Worm (Caenorhabditis elegans) whole organism, L4 larva: ENCODE measurements around the gene arx-2.

Experiments
- F49E8.2 ChIP-seq: sonication (generic microtip); optimal IDR thresholded peaks from 2 replicates; lab custom pipeline; 2016; ENCODE audit warnings: missing compliant biosample characterization, mild to moderate bottlenecking, missing genetic modification characterization, borderline replicate concordance
- T20F7.1 ChIP-seq: fragments of 200-800 bp; sonication (Bioruptor generic); optimal IDR thresholded peaks from 2 replicates; lab custom pipeline; 2018; ENCODE audit warnings: mild to moderate bottlenecking, missing genetic modification characterization, missing compliant biosample characterization
- Y48G9A.11 ChIP-seq: fragments of 200-800 bp; sonication (Bioruptor generic); IDR thresholded peaks from 2 replicates; pipeline ENCODE4 v1.3.6; 2022; ENCODE audit warnings: missing genetic modification reagents, missing genetic modification characterization, missing compliant biosample characterization
- ZK337.2 ChIP-seq: fragments of 200-800 bp; sonication (Bioruptor generic); IDR thresholded peaks from 2 replicates; pipeline ENCODE4 v1.3.6; 2022; ENCODE audit warnings: missing genetic modification reagents, missing genetic modification characterization, missing compliant biosample characterization
- ZK546.5 ChIP-seq, 2 experiments: sonication (generic microtip); optimal IDR thresholded peaks; 2 replicates each; lab custom pipeline; 2017; ENCODE audit warnings: missing biosample characterization in 2 of 2, missing genetic modification characterization in 2 of 2
- aha-1 ChIP-seq: fragments of 150-350 bp; peaks from one replicate; lab custom pipeline; 2014; ENCODE audit warnings: missing biosample characterization, missing genetic modification characterization
- aly-2 ChIP-seq: sonication (generic microtip); optimal IDR thresholded peaks from 2 replicates; lab custom pipeline; 2018; ENCODE audit warnings: missing biosample characterization, missing genetic modification characterization
- ama-1 ChIP-seq: fragments of 150-350 bp; optimal IDR thresholded peaks from 2 replicates; lab custom pipeline; 2014; ENCODE audit warnings: inconsistent platforms, mixed read lengths
- ceh-20 ChIP-seq: fragments of 200-800 bp; sonication (Bioruptor generic); IDR thresholded peaks from 2 replicates; pipeline ENCODE4 v1.3.6; 2022; ENCODE audit warnings: missing genetic modification reagents, missing genetic modification characterization, missing compliant biosample characterization
- ceh-82 ChIP-seq: sonication (generic microtip); optimal IDR thresholded peaks from 2 replicates; lab custom pipeline; 2017; ENCODE audit warnings: missing biosample characterization, missing genetic modification characterization
- cey-2 ChIP-seq: sonication (generic microtip); optimal IDR thresholded peaks from 3 replicates; lab custom pipeline; 2017; ENCODE audit warnings: missing genetic modification characterization, mild to moderate bottlenecking, missing compliant biosample characterization, antibody characterized with exemption, borderline replicate concordance; ENCODE audit not compliant: insufficient read depth
- ctbp-1 ChIP-seq: fragments of 200-800 bp; sonication (Bioruptor generic); IDR thresholded peaks from 2 replicates; pipeline ENCODE4 v1.3.6; 2022; ENCODE audit warnings: missing genetic modification reagents, missing genetic modification characterization, missing compliant biosample characterization
- daf-12 ChIP-seq: fragments of 150-350 bp; optimal IDR thresholded peaks from 2 replicates; lab custom pipeline; 2014; ENCODE audit warnings: missing biosample characterization, missing genetic modification reagents, missing genetic modification characterization
- daf-16 ChIP-seq, 3 experiments: sonication (generic microtip); optimal IDR thresholded peaks; 2 replicates each; lab custom pipeline; 2016 to 2017; ENCODE audit warnings: missing genetic modification characterization in 3 of 3, missing genetic modification reagents in 3 of 3, mild to moderate bottlenecking in 2 of 3, missing compliant biosample characterization in 2 of 3, missing biosample characterization in 1 of 3, moderate library complexity in 1 of 3
- daf-8 ChIP-seq: fragments of 200-800 bp; sonication (Bioruptor generic); IDR thresholded peaks from 2 replicates; pipeline ENCODE4 v1.3.6; 2022; ENCODE audit warnings: missing genetic modification characterization, missing compliant biosample characterization
- dmd-6 ChIP-seq: fragments of 200-800 bp; sonication (Bioruptor generic); IDR thresholded peaks from 2 replicates; pipeline ENCODE4 v1.3.6; 2022; ENCODE audit warnings: missing genetic modification reagents, missing genetic modification characterization, missing compliant biosample characterization
- dmd-9 ChIP-seq: fragments of 200-800 bp; sonication (Bioruptor generic); IDR thresholded peaks from 2 replicates; pipeline ENCODE4 v1.3.6; 2022; ENCODE audit warnings: missing genetic modification reagents, missing genetic modification characterization, missing compliant biosample characterization
- dve-1 ChIP-seq: sonication (generic microtip); optimal IDR thresholded peaks from 2 replicates; lab custom pipeline; 2017; ENCODE audit warnings: antibody characterized with exemption, mild to moderate bottlenecking, missing genetic modification characterization, missing compliant biosample characterization; ENCODE audit not compliant: insufficient read depth
- hif-1 ChIP-seq, 2 experiments: sonication (generic microtip); optimal IDR thresholded peaks; 2 replicates each; lab custom pipeline; 2016 to 2017; ENCODE audit warnings: missing compliant biosample characterization in 2 of 2, missing genetic modification characterization in 2 of 2, missing genetic modification reagents in 2 of 2, missing genotype in 2 of 2, mild to moderate bottlenecking in 1 of 2
- hlh-11 ChIP-seq: fragments of 200-800 bp; sonication (Bioruptor generic); optimal IDR thresholded peaks from 2 replicates; lab custom pipeline; 2018; ENCODE audit warnings: mild to moderate bottlenecking, missing genetic modification characterization, missing compliant biosample characterization
- hlh-30 ChIP-seq: sonication (generic microtip); optimal IDR thresholded peaks from 2 replicates; lab custom pipeline; 2017; ENCODE audit warnings: antibody characterized with exemption, mild to moderate bottlenecking, missing genetic modification characterization, missing compliant biosample characterization; ENCODE audit not compliant: insufficient read depth
- lin-15B ChIP-seq: fragments of 150-350 bp; sonication (generic microtip); optimal IDR thresholded peaks from 3 replicates; lab custom pipeline; 2014; ENCODE audit warnings: missing biosample characterization, missing genetic modification characterization
- mdl-1 ChIP-seq, 2 experiments: fragments of 150-350 bp in 1 of 2; sonication (generic microtip) in 1 of 2; optimal IDR thresholded peaks; 2 replicates each; lab custom pipeline; 2014 to 2017; ENCODE audit warnings: missing biosample characterization in 2 of 2, missing genetic modification characterization in 2 of 2
- mep-1 ChIP-seq: fragments of 150-350 bp; sonication (generic microtip); optimal IDR thresholded peaks from 3 replicates; lab custom pipeline; 2014; ENCODE audit warnings: missing biosample characterization, missing genetic modification characterization
- mes-2 ChIP-seq: sonication (generic microtip); optimal IDR thresholded peaks from 2 replicates; lab custom pipeline; 2016; ENCODE audit warnings: missing genotype, mild to moderate bottlenecking, missing genetic modification characterization, missing compliant biosample characterization; ENCODE audit not compliant: poor library complexity, severe bottlenecking
- mxl-2 ChIP-seq: fragments of 200-800 bp; sonication (Bioruptor generic); conservative IDR thresholded peaks from 2 replicates; pipeline ENCODE4 v1.3.6; 2022; ENCODE audit warnings: missing genetic modification reagents, missing genetic modification characterization, missing compliant biosample characterization
- mxl-3 ChIP-seq: fragments of 200-800 bp; sonication (Bioruptor generic); optimal IDR thresholded peaks from 2 replicates; lab custom pipeline; 2018; ENCODE audit warnings: mild to moderate bottlenecking, missing genetic modification characterization, missing compliant biosample characterization
- nhr-10 ChIP-seq: fragments of 150-350 bp; optimal IDR thresholded peaks from 2 replicates; lab custom pipeline; 2014; ENCODE audit warnings: missing biosample characterization, missing genetic modification characterization
- nhr-28 ChIP-seq: fragments of 150-350 bp; optimal IDR thresholded peaks from 2 replicates; lab custom pipeline; 2014; ENCODE audit warnings: missing biosample characterization, missing genetic modification characterization
- nhr-48 ChIP-seq: sonication (generic microtip); optimal IDR thresholded peaks from 2 replicates; lab custom pipeline; 2016; ENCODE audit warnings: mild to moderate bottlenecking, missing genetic modification characterization, missing compliant biosample characterization
- nhr-6 ChIP-seq: fragments of 150-350 bp; optimal IDR thresholded peaks from 2 replicates; lab custom pipeline; 2014; ENCODE audit warnings: missing biosample characterization, missing genetic modification characterization
- nhr-77 ChIP-seq: fragments of 150-350 bp; optimal IDR thresholded peaks from 2 replicates; lab custom pipeline; 2014; ENCODE audit warnings: missing biosample characterization, missing genetic modification characterization
- pha-4 ChIP-seq, 2 experiments: fragments of 150-350 bp in 1 of 2; fragments of 200-800 bp in 1 of 2; sonication (Bioruptor generic) in 1 of 2; IDR thresholded peaks in 1 of 2; optimal IDR thresholded peaks in 1 of 2; 2 replicates each; pipeline versions ENCODE4 v1.3.6 to Lab custom; 2014 to 2022; ENCODE audit warnings: missing genetic modification characterization in 2 of 2, missing genetic modification reagents in 2 of 2, missing biosample characterization in 1 of 2, missing compliant biosample characterization in 1 of 2
- php-3 ChIP-seq: fragments of 200-800 bp; sonication (Bioruptor generic); IDR thresholded peaks from 2 replicates; pipeline ENCODE4 v1.3.6; 2022; ENCODE audit warnings: missing genetic modification reagents, missing genetic modification characterization, missing compliant biosample characterization
- pqm-1 ChIP-seq: sonication (generic microtip); optimal IDR thresholded peaks from 2 replicates; lab custom pipeline; 2017; ENCODE audit warnings: missing biosample characterization, missing genetic modification characterization
- spr-3 ChIP-seq: fragments of 200-800 bp; sonication (Bioruptor generic); optimal IDR thresholded peaks from 2 replicates; lab custom pipeline; 2018; ENCODE audit warnings: mild to moderate bottlenecking, missing genetic modification characterization, missing compliant biosample characterization
- tra-1 ChIP-seq: fragments of 200-800 bp; sonication (Bioruptor generic); IDR thresholded peaks from 2 replicates; pipeline ENCODE4 v1.3.6; 2022; ENCODE audit warnings: missing genetic modification reagents, missing genetic modification characterization, missing compliant biosample characterization
- unc-62 ChIP-seq, 3 experiments: fragments of 150-350 bp in 1 of 3; sonication (generic microtip); optimal IDR thresholded peaks in 2 of 3; peaks in 1 of 3; 1 replicate in 1 of 3; 2 replicates in 2 of 3; lab custom pipeline; 2014 to 2017; ENCODE audit warnings: missing biosample characterization in 3 of 3, missing genetic modification characterization in 3 of 3, missing genetic modification reagents in 3 of 3, missing genotype in 1 of 3
- zfp-3 ChIP-seq: fragments of 200-800 bp; sonication (Bioruptor generic); conservative IDR thresholded peaks from 2 replicates; pipeline ENCODE4 v1.3.6; 2022; ENCODE audit warnings: missing genetic modification reagents, missing genetic modification characterization, missing compliant biosample characterization
- ztf-7 ChIP-seq: fragments of 150-350 bp; optimal IDR thresholded peaks from 2 replicates; lab custom pipeline; 2014; ENCODE audit warnings: missing biosample characterization, missing genetic modification characterization

Gene arx-2

DNA sequence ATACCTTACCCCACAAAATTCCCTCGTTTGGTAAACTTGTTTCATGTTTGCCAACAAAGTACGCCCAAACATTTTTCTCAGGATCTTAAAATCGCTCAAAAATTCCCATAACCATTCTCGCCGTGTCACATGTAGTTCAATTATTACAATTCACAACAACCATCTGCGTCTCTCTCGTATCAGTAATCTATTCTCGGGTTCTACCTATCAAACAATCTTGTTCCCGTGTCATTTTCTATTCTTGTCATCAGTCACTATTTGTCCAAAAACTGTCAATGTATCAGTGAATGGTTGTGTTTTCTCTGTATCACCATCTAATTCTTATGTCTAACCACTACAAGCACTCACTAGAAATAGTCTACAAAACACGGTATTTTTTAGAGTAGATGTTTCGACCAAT lies 33.0 kb upstream of the arx-2 start:
- TF ChIP-seq unc-62 (GFP tag; optimal IDR thresholded peaks at IDR 0.05 in 1 of 2; lab: Kevin White, UChicago) (peak in 1 of 2 experiments; percentile 42), unc-62 (tag; optimal IDR thresholded peaks at IDR 0.05; lab: Kevin White, UChicago) (no peak), php-3 (GFP tag; lab: Robert Waterston, UW) (0 out of 2 replicates have a peak, but pooled peaks have one; percentile 33), hlh-11 (tag; lab: Kevin White, UChicago) (peak; percentile 86), daf-16 (GFP tag; optimal IDR thresholded peaks at IDR 0.05; lab: Kevin White, UChicago) (no peak), daf-16 (tag; optimal IDR thresholded peaks at IDR 0.05; lab: Kevin White, UChicago) (peak; percentile 83), nhr-28 (tag; lab: Kevin White, UChicago) (peak; percentile 100), aha-1 (tag; lab: Kevin White, UChicago) (peak; percentile 1), mxl-3 (GFP tag; lab: Kevin White, UChicago) (peak; percentile 72), ctbp-1 (GFP tag; lab: Robert Waterston, UW) (no peak), mdl-1 (tag; optimal IDR thresholded peaks at IDR 0.05; lab: Kevin White, UChicago) (peak in 1 of 2 experiments; percentile 66), daf-12 (tag; lab: Kevin White, UChicago) (no peak), cey-2 (peak; percentile 59), pqm-1 (peak; percentile 38), mes-2 (no peak), dve-1 (tag; lab: Kevin White, UChicago) (peak; percentile 89), nhr-10 (tag; lab: Kevin White, UChicago) (peak; percentile 18), tra-1 (GFP tag; lab: Robert Waterston, UW) (peak; percentile 74; the same call in 1 of the 2 replicates), mep-1 (tag; lab: Kevin White, UChicago) (peak; percentile 33), daf-8 (no peak), nhr-77 (tag; lab: Kevin White, UChicago) (peak; percentile 65), pha-4 (GFP tag; IDR thresholded peaks at IDR 0.05; lab: Robert Waterston, UW) (no peak), pha-4 (tag; optimal IDR thresholded peaks at IDR 0.05; lab: Kevin White, UChicago) (no peak), spr-3 (GFP tag; lab: Kevin White, UChicago) (no peak), nhr-6 (peak; percentile 5), hlh-30 (tag; lab: Kevin White, UChicago) (peak; percentile 82), T20F7.1 (GFP tag; lab: Kevin White, UChicago) (peak; percentile 56), dmd-9 (GFP tag; lab: Robert Waterston, UW) (no peak), ztf-7 (tag; lab: Kevin White, UChicago) (no peak), hif-1 (tag; optimal IDR thresholded peaks at IDR 0.05; lab: Kevin White, UChicago) (peak in 1 of 2 experiments; percentile 45), ama-1 (lab: Kevin White, UChicago) (no peak), dmd-6 (GFP tag; lab: Robert Waterston, UW) (peak; percentile 95), F49E8.2 (tag; lab: Kevin White, UChicago) (no peak), ceh-20 (GFP tag; lab: Robert Waterston, UW) (no peak), lin-15B (tag; lab: Kevin White, UChicago) (no peak), nhr-48 (tag; lab: Kevin White, UChicago) (peak; percentile 67), Y48G9A.11 (GFP tag; lab: Robert Waterston, UW) (no peak), ZK546.5 (tag; optimal IDR thresholded peaks at IDR 0.05; lab: Kevin White, UChicago) (no peak), zfp-3 (GFP tag; lab: Robert Waterston, UW) (0 out of 2 replicates have a peak, but pooled peaks have one; percentile 29)
- TF ChIP-seq, all 104 proteins: peak for 22

- no peak for TF ChIP-seq hlh-30 (tag; lab: Kevin White, UChicago)
- no peak for TF ChIP-seq ZK337.2
- TF ChIP-seq ceh-82 (tag; lab: Kevin White, UChicago) = no peak
- no peak for TF ChIP-seq mxl-2
- no peak for TF ChIP-seq aly-2 (tag; lab: Kevin White, UChicago)
These were observed 30.1 kb upstream of the arx-2 start, which contains the start of gene sri-20 for ce11 chrV:10368256-10368655. Gene sri-20, plus strand, starts transcription at chrV:10368556.
